Worm (Caenorhabditis elegans) whole organism, late embryonic: ENCODE measurements around the gene Y41E3.8.

Experiments
- C38D4.7 ChIP-seq: fragments of 200-800 bp; sonication (Bioruptor generic); optimal IDR thresholded peaks from 2 replicates; lab custom pipeline; 2018; ENCODE audit warnings: mild to moderate bottlenecking, missing genetic modification characterization, moderate library complexity, missing compliant biosample characterization
- ama-1 ChIP-seq: fragments of 150-350 bp; optimal IDR thresholded peaks from 2 replicates; lab custom pipeline; 2014
- ceh-24 ChIP-seq: sonication (generic microtip); optimal IDR thresholded peaks from 2 replicates; lab custom pipeline; 2016; ENCODE audit warnings: mild to moderate bottlenecking, missing genetic modification characterization, missing compliant biosample characterization
- hlh-13 ChIP-seq: fragments of 200-800 bp; sonication (Bioruptor generic); optimal IDR thresholded peaks from 2 replicates; lab custom pipeline; 2018; ENCODE audit warnings: mild to moderate bottlenecking, missing genetic modification characterization, missing compliant biosample characterization
- lin-11 ChIP-seq: fragments of 200-800 bp; sonication (Bioruptor generic); optimal IDR thresholded peaks from 2 replicates; lab custom pipeline; 2018; ENCODE audit warnings: mild to moderate bottlenecking, missing genetic modification characterization, missing compliant biosample characterization
- nfya-1 ChIP-seq: sonication (generic microtip); optimal IDR thresholded peaks from 2 replicates; lab custom pipeline; 2017; ENCODE audit warnings: missing genetic modification characterization, mild to moderate bottlenecking, missing compliant biosample characterization, antibody characterized with exemption, moderate library complexity
- rnt-1 ChIP-seq: sonication (generic microtip); optimal IDR thresholded peaks from 2 replicates; lab custom pipeline; 2016; ENCODE audit warnings: missing genetic modification characterization, missing compliant biosample characterization
- tbx-2 ChIP-seq: sonication (generic microtip); optimal IDR thresholded peaks from 2 replicates; lab custom pipeline; 2016; ENCODE audit warnings: missing genetic modification characterization, missing compliant biosample characterization
- tbx-7 ChIP-seq: sonication (generic microtip); optimal IDR thresholded peaks from 2 replicates; lab custom pipeline; 2016; ENCODE audit warnings: missing genotype, missing genetic modification characterization, missing compliant biosample characterization
- unc-55 ChIP-seq: sonication (generic microtip); optimal IDR thresholded peaks from 2 replicates; lab custom pipeline; 2017; ENCODE audit warnings: missing biosample characterization, missing genetic modification reagents, missing genetic modification characterization

DNA sequence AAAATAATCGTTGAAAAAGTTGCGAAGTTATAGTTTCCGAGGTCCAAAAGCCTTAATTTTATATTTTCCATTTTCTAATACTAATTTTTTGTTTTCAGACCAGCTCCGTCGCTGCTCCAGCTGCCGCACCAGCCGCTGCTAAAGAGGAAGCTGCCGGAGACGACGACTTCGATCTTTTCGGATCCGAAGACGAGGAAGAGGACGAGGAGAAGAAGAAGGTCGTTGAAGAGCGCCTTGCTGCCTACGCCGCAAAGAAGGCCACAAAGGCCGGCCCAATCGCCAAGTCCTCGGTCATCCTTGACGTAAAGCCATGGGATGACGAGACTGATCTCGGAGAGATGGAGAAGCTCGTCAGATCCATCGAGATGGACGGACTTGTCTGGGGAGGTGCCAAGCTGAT is 10.0 kb upstream of the Y41E3.8 start:
- no peak for TF ChIP-seq rnt-1 (tag; lab: Kevin White, UChicago)
- no peak for TF ChIP-seq unc-55 (GFP tag; lab: Kevin White, UChicago)
- TF ChIP-seq nfya-1 = no peak
- no peak for TF ChIP-seq tbx-2
- no peak for TF ChIP-seq ama-1 (lab: Kevin White, UChicago)
- TF ChIP-seq C38D4.7 = no peak
- TF ChIP-seq hlh-13 (GFP tag; lab: Kevin White, UChicago) = no peak
- TF ChIP-seq lin-11 (tag; lab: Kevin White, UChicago) = no peak
- no peak for TF ChIP-seq ceh-24
- no peak for TF ChIP-seq tbx-7 (tag; lab: Kevin White, UChicago)
